Worm (Caenorhabditis elegans) whole organism, L1 larva: ENCODE results near the gene rme-4.

Source experiments
- C04F5.9 ChIP-seq: sonication (generic microtip); optimal IDR thresholded peaks from 2 replicates; lab custom pipeline; 2016; ENCODE audit warnings: missing genetic modification characterization, missing compliant biosample characterization
- C34B4.2 ChIP-seq: sonication (generic microtip); optimal IDR thresholded peaks from 2 replicates; lab custom pipeline; 2017; ENCODE audit warnings: mild to moderate bottlenecking, missing genetic modification characterization, missing compliant biosample characterization
- Y116A8C.19 ChIP-seq: sonication (generic microtip); optimal IDR thresholded peaks from 2 replicates; lab custom pipeline; 2016; ENCODE audit warnings: missing compliant biosample characterization, missing genetic modification characterization, borderline replicate concordance
- aha-1 ChIP-seq: fragments of 150-350 bp; optimal IDR thresholded peaks from 2 replicates; lab custom pipeline; 2014; ENCODE audit warnings: missing biosample characterization, missing genetic modification characterization
- alr-1 ChIP-seq: fragments of 200-800 bp; sonication (Bioruptor generic); optimal IDR thresholded peaks from 2 replicates; lab custom pipeline; 2018; ENCODE audit warnings: borderline replicate concordance, mild to moderate bottlenecking, missing genetic modification characterization, missing compliant biosample characterization
- ama-1 ChIP-seq: fragments of 150-350 bp; optimal IDR thresholded peaks from 2 replicates; lab custom pipeline; 2014
- ceh-63 ChIP-seq: fragments of 200-800 bp; sonication (Bioruptor generic); optimal IDR thresholded peaks from 2 replicates; lab custom pipeline; 2018; ENCODE audit warnings: mild to moderate bottlenecking, missing genetic modification characterization, missing compliant biosample characterization
- ceh-8 ChIP-seq: fragments of 200-800 bp; sonication (Bioruptor generic); optimal IDR thresholded peaks from 2 replicates; lab custom pipeline; 2018; ENCODE audit warnings: mild to moderate bottlenecking, missing genetic modification characterization, moderate library complexity, missing compliant biosample characterization
- ceh-88 ChIP-seq: fragments of 200-800 bp; sonication (Bioruptor generic); IDR thresholded peaks from 2 replicates; pipeline ENCODE4 v1.3.6; 2022; ENCODE audit warnings: missing genetic modification characterization, missing compliant biosample characterization
- ceh-90 ChIP-seq: sonication (generic microtip); optimal IDR thresholded peaks from 2 replicates; lab custom pipeline; 2016; ENCODE audit warnings: missing genetic modification characterization, missing compliant biosample characterization
- dsc-1 ChIP-seq: sonication (generic microtip); optimal IDR thresholded peaks from 2 replicates; lab custom pipeline; 2016; ENCODE audit warnings: mild to moderate bottlenecking, missing genetic modification characterization, missing compliant biosample characterization
- efl-3 ChIP-seq: fragments of 200-800 bp; sonication (Bioruptor generic); optimal IDR thresholded peaks from 2 replicates; lab custom pipeline; 2018; ENCODE audit warnings: mild to moderate bottlenecking, missing genetic modification characterization, missing compliant biosample characterization
- egl-13 ChIP-seq: sonication (generic microtip); optimal IDR thresholded peaks from 2 replicates; lab custom pipeline; 2016; ENCODE audit warnings: missing genotype, missing genetic modification reagents, missing genetic modification characterization, missing compliant biosample characterization
- elt-2 ChIP-seq: sonication (generic microtip); optimal IDR thresholded peaks from 2 replicates; lab custom pipeline; 2016; ENCODE audit warnings: missing genetic modification characterization, mild to moderate bottlenecking, inconsistent platforms, missing compliant biosample characterization, missing genetic modification reagents
- elt-3 ChIP-seq, 6 experiments: fragments of 150-350 bp in 1 of 6; sonication (generic microtip); optimal IDR thresholded peaks; 2 replicates each; lab custom pipeline; 2017 to 2018; ENCODE audit warnings: missing biosample characterization in 6 of 6, missing genetic modification characterization in 6 of 6, inconsistent platforms in 1 of 6
- ets-5 ChIP-seq: fragments of 200-800 bp; sonication (Bioruptor generic); IDR thresholded peaks from 2 replicates; pipeline ENCODE4 v1.3.6; 2022; ENCODE audit warnings: missing genetic modification characterization, missing compliant biosample characterization
- fkh-10 ChIP-seq: sonication (generic microtip); optimal IDR thresholded peaks from 2 replicates; lab custom pipeline; 2017; ENCODE audit warnings: missing biosample characterization, missing genetic modification reagents, missing genetic modification characterization
- fkh-8 ChIP-seq: sonication (generic microtip); optimal IDR thresholded peaks from 2 replicates; lab custom pipeline; 2016; ENCODE audit warnings: mild to moderate bottlenecking, missing genetic modification characterization, missing compliant biosample characterization
- hlh-17 ChIP-seq: fragments of 200-800 bp; sonication (Bioruptor generic); optimal IDR thresholded peaks from 2 replicates; lab custom pipeline; 2018; ENCODE audit warnings: missing genetic modification characterization, mild to moderate bottlenecking, missing compliant biosample characterization, moderate library complexity, borderline replicate concordance
- hlh-4 ChIP-seq: sonication (generic microtip); optimal IDR thresholded peaks from 2 replicates; lab custom pipeline; 2016; ENCODE audit warnings: mild to moderate bottlenecking, missing genetic modification characterization, missing compliant biosample characterization
- jun-1 ChIP-seq: fragments of 150-350 bp; optimal IDR thresholded peaks from 2 replicates; lab custom pipeline; 2014; ENCODE audit warnings: missing biosample characterization, missing genetic modification reagents, missing genetic modification characterization
- lin-13 ChIP-seq: fragments of 150-350 bp; optimal IDR thresholded peaks from 2 replicates; lab custom pipeline; 2014; ENCODE audit warnings: missing biosample characterization, missing genetic modification reagents, missing genetic modification characterization
- lin-14 ChIP-seq: fragments of 200-800 bp; sonication (Bioruptor generic); optimal IDR thresholded peaks from 2 replicates; lab custom pipeline; 2018; ENCODE audit warnings: mild to moderate bottlenecking, missing genetic modification characterization, moderate library complexity, missing compliant biosample characterization
- lin-15B ChIP-seq: fragments of 150-350 bp; sonication (generic microtip); optimal IDR thresholded peaks from 3 replicates; lab custom pipeline; 2014; ENCODE audit warnings: missing biosample characterization, missing genetic modification characterization
- lin-39 ChIP-seq: fragments of 150-350 bp; optimal IDR thresholded peaks from 2 replicates; lab custom pipeline; 2014; ENCODE audit warnings: missing biosample characterization, missing genetic modification reagents, missing genetic modification characterization
- lsy-2 ChIP-seq, 2 experiments: fragments of 150-350 bp; optimal IDR thresholded peaks; 2 replicates each; lab custom pipeline; 2014; ENCODE audit warnings: missing biosample characterization in 2 of 2, missing genetic modification characterization in 2 of 2
- mab-9 ChIP-seq: fragments of 200-800 bp; sonication (Bioruptor generic); IDR thresholded peaks from 2 replicates; pipeline ENCODE4 v1.3.6; 2022; ENCODE audit warnings: missing genetic modification reagents, missing genetic modification characterization, missing compliant biosample characterization
- nhr-12 ChIP-seq: sonication (generic microtip); optimal IDR thresholded peaks from 2 replicates; lab custom pipeline; 2017; ENCODE audit warnings: missing biosample characterization, missing genetic modification characterization
- nhr-19 ChIP-seq: fragments of 200-800 bp; sonication (Bioruptor generic); conservative IDR thresholded peaks from 2 replicates; pipeline ENCODE4 v1.3.6; 2022; ENCODE audit warnings: missing genetic modification characterization, missing compliant biosample characterization
- nhr-20 ChIP-seq: sonication (generic microtip); optimal IDR thresholded peaks from 2 replicates; lab custom pipeline; 2016; ENCODE audit warnings: mild to moderate bottlenecking, missing genetic modification characterization, missing compliant biosample characterization
- nhr-47 ChIP-seq: sonication (generic microtip); optimal IDR thresholded peaks from 2 replicates; lab custom pipeline; 2016; ENCODE audit warnings: mild to moderate bottlenecking, missing genetic modification characterization, moderate library complexity, missing compliant biosample characterization
- nhr-71 ChIP-seq: sonication (generic microtip); optimal IDR thresholded peaks from 2 replicates; lab custom pipeline; 2016; ENCODE audit warnings: mild to moderate bottlenecking, missing genetic modification characterization, moderate library complexity, missing compliant biosample characterization
- nhr-76 ChIP-seq: sonication (generic microtip); optimal IDR thresholded peaks from 2 replicates; lab custom pipeline; 2017; ENCODE audit warnings: missing biosample characterization, missing genetic modification characterization
- nhr-77 ChIP-seq: fragments of 150-350 bp; optimal IDR thresholded peaks from 2 replicates; lab custom pipeline; 2014; ENCODE audit warnings: missing biosample characterization, missing genetic modification characterization
- nhr-85 ChIP-seq: sonication (generic microtip); peaks from one replicate; lab custom pipeline; 2016; ENCODE audit warnings: missing genetic modification characterization, inconsistent platforms, missing compliant biosample characterization
- pag-3 ChIP-seq: sonication (generic microtip); optimal IDR thresholded peaks from 2 replicates; lab custom pipeline; 2017; ENCODE audit warnings: missing genetic modification characterization, mild to moderate bottlenecking, missing compliant biosample characterization, antibody characterized with exemption, borderline replicate concordance; ENCODE audit not compliant: insufficient read depth
- pax-3 ChIP-seq: fragments of 200-800 bp; sonication (Bioruptor generic); optimal IDR thresholded peaks from 2 replicates; lab custom pipeline; 2018; ENCODE audit warnings: mild to moderate bottlenecking, missing genetic modification characterization, moderate library complexity, missing compliant biosample characterization
- pqm-1 ChIP-seq: sonication (generic microtip); optimal IDR thresholded peaks from 3 replicates; lab custom pipeline; 2017; ENCODE audit warnings: missing biosample characterization, missing genetic modification characterization
- skn-1 ChIP-seq: fragments of 150-350 bp; optimal IDR thresholded peaks from 2 replicates; lab custom pipeline; 2014; ENCODE audit warnings: missing biosample characterization, missing genetic modification characterization
- snpc-4 ChIP-seq: fragments of 150-350 bp; optimal IDR thresholded peaks from 2 replicates; lab custom pipeline; 2014; ENCODE audit warnings: missing biosample characterization, missing genetic modification characterization
- sox-4 ChIP-seq: sonication (generic microtip); optimal IDR thresholded peaks from 2 replicates; lab custom pipeline; 2016; ENCODE audit warnings: missing genetic modification characterization, missing compliant biosample characterization
- sptf-1 ChIP-seq: fragments of 150-350 bp; optimal IDR thresholded peaks from 2 replicates; lab custom pipeline; 2014; ENCODE audit warnings: missing biosample characterization, missing genetic modification characterization
- unc-30 ChIP-seq: sonication (generic microtip); optimal IDR thresholded peaks from 2 replicates; lab custom pipeline; 2017; ENCODE audit warnings: missing biosample characterization, missing genetic modification characterization
- unc-98 ChIP-seq: fragments of 200-800 bp; sonication (Bioruptor generic); IDR thresholded peaks from 2 replicates; pipeline ENCODE4 v1.3.6; 2022; ENCODE audit warnings: missing genetic modification characterization, missing compliant biosample characterization
- vab-15 ChIP-seq: sonication (generic microtip); optimal IDR thresholded peaks from 2 replicates; lab custom pipeline; 2017; ENCODE audit warnings: missing genotype, mild to moderate bottlenecking, missing genetic modification characterization, missing compliant biosample characterization
- zip-4 ChIP-seq: fragments of 200-800 bp; sonication (Bioruptor generic); optimal IDR thresholded peaks from 2 replicates; lab custom pipeline; 2018; ENCODE audit warnings: mild to moderate bottlenecking, missing genetic modification characterization, moderate library complexity, missing compliant biosample characterization
- ztf-4 ChIP-seq: fragments of 150-350 bp; optimal IDR thresholded peaks from 2 replicates; lab custom pipeline; 2014; ENCODE audit warnings: missing biosample characterization, missing genetic modification characterization

rme-4 gene

ce11 chrX:10386408-10386807 is 6.8 kb upstream of the rme-4 start, which contains the start of gene dyf-6:
Gene dyf-6 (minus strand): TSS chrX:10386508.
- TF ChIP-seq ceh-88 (no peak), efl-3 (GFP tag; lab: Kevin White, UChicago) (no peak), C04F5.9 (tag; lab: Kevin White, UChicago) (no peak), dsc-1 (tag; lab: Kevin White, UChicago) (no peak), lsy-2 (tag; optimal IDR thresholded peaks at IDR 0.05; lab: Kevin White, UChicago) (no peak), jun-1 (tag; lab: Kevin White, UChicago) (no peak), ceh-63 (GFP tag; lab: Kevin White, UChicago) (no peak), elt-3 (tag; optimal IDR thresholded peaks at IDR 0.05; lab: Kevin White, UChicago) (no peak), egl-13 (tag; lab: Kevin White, UChicago) (no peak), pqm-1 (tag; lab: Kevin White, UChicago) (no peak), elt-2 (tag; lab: Kevin White, UChicago) (no peak), nhr-85 (no peak), nhr-20 (no peak)

- TF ChIP-seq pax-3, result no peak
- TF ChIP-seq skn-1 (tag; lab: Kevin White, UChicago), result no peak
- TF ChIP-seq zip-4, result peak; percentile 56
- TF ChIP-seq nhr-76, result no peak
- TF ChIP-seq fkh-10 (GFP tag; lab: Kevin White, UChicago), result no peak
- peak; percentile 24 for TF ChIP-seq lin-14 (GFP tag; lab: Kevin White, UChicago)
- peak; percentile 8 for TF ChIP-seq nhr-47 (tag; lab: Kevin White, UChicago)
- peak; percentile 46 for TF ChIP-seq nhr-71 (tag; lab: Kevin White, UChicago)
- peak; percentile 10 for TF ChIP-seq nhr-85
- no peak for TF ChIP-seq lsy-2 (tag; optimal IDR thresholded peaks at IDR 0.05; lab: Kevin White, UChicago)
- TF ChIP-seq jun-1 (tag; lab: Kevin White, UChicago), result no peak
- TF ChIP-seq dsc-1 (tag; lab: Kevin White, UChicago), result peak; percentile 36
- no peak for TF ChIP-seq mab-9
- peak; percentile 62 for TF ChIP-seq fkh-8 (tag; lab: Kevin White, UChicago)
- TF ChIP-seq ceh-90 (tag; lab: Kevin White, UChicago), result no peak
Measured at ce11 chrX:10386001-10386400, 6.4 kb upstream of the rme-4 start.

- TF ChIP-seq pag-3 (tag; lab: Kevin White, UChicago), result peak; percentile 49
- no peak for TF ChIP-seq lin-15B (tag; lab: Kevin White, UChicago)
- TF ChIP-seq aha-1 (tag; lab: Kevin White, UChicago), result peak; percentile 36
- TF ChIP-seq ztf-4 (tag; lab: Kevin White, UChicago), result peak; percentile 88
- peak; percentile 92 for TF ChIP-seq lsy-2 (tag; optimal IDR thresholded peaks at IDR 0.05; lab: Kevin White, UChicago)
- peak; percentile 73 for TF ChIP-seq elt-2 (tag; lab: Kevin White, UChicago)
- TF ChIP-seq unc-30 (tag; lab: Kevin White, UChicago), result no peak
- TF ChIP-seq snpc-4 (tag; lab: Kevin White, UChicago), result peak; percentile 81
- peak; percentile 97 for TF ChIP-seq nhr-71 (tag; lab: Kevin White, UChicago)
- peak; percentile 92 for TF ChIP-seq nhr-19
- TF ChIP-seq ama-1 (lab: Kevin White, UChicago), result peak; percentile 77
- peak; percentile 90 for TF ChIP-seq fkh-8 (tag; lab: Kevin White, UChicago)
- TF ChIP-seq nhr-47 (tag; lab: Kevin White, UChicago), result peak; percentile 95
- peak; percentile 83 for TF ChIP-seq nhr-77 (tag; lab: Kevin White, UChicago)
- TF ChIP-seq Y116A8C.19 (tag; lab: Kevin White, UChicago), result no peak
- no peak for TF ChIP-seq ets-5 (GFP tag; lab: Robert Waterston, UW)
- TF ChIP-seq alr-1 (tag; lab: Kevin White, UChicago), result no peak
- no peak for TF ChIP-seq unc-98 (GFP tag; lab: Robert Waterston, UW)
- TF ChIP-seq lin-13 (GFP tag; lab: Kevin White, UChicago), result peak; percentile 89
- TF ChIP-seq fkh-10 (GFP tag; lab: Kevin White, UChicago), result peak; percentile 68
- TF ChIP-seq ceh-8 (GFP tag; lab: Kevin White, UChicago), result peak; percentile 90
- no peak for TF ChIP-seq nhr-12 (tag; lab: Kevin White, UChicago)
- TF ChIP-seq C34B4.2 (tag; lab: Kevin White, UChicago), result no peak
- no peak for TF ChIP-seq nhr-76
- TF ChIP-seq dsc-1 (tag; lab: Kevin White, UChicago), result peak; percentile 92
- TF ChIP-seq sptf-1 (tag; lab: Kevin White, UChicago), result no peak
- TF ChIP-seq vab-15 (tag; lab: Kevin White, UChicago), result no peak
- TF ChIP-seq skn-1 (tag; lab: Kevin White, UChicago), result peak; percentile 92
- no peak for TF ChIP-seq ceh-63 (GFP tag; lab: Kevin White, UChicago)
- no peak for TF ChIP-seq hlh-17
- TF ChIP-seq hlh-4 (tag; lab: Kevin White, UChicago), result no peak
- TF ChIP-seq lin-39 (tag; lab: Kevin White, UChicago), result peak; percentile 77
- peak; percentile 84 for TF ChIP-seq sox-4 (tag; lab: Kevin White, UChicago)
Measured at ce11 chrX:10377663-10378062, 2.0 kb downstream of the rme-4 start.
